Fruit fly (Drosophila melanogaster): ENCODE data around the gene Gagr.

- TF ChIP-seq CG10631 (GFP tag; optimal IDR thresholded peaks at IDR 0.05): no peak
- TF ChIP-seq CG6854 (GFP tag; optimal IDR thresholded peaks at IDR 0.05): no peak
- no peak for TF ChIP-seq Gug (GFP tag; IDR thresholded peaks at IDR 0.05)
- TF ChIP-seq Sox102F (GFP tag; optimal IDR thresholded peaks at IDR 0.05): no peak
- TF ChIP-seq cyc (GFP tag; optimal IDR thresholded peaks at IDR 0.05): no peak
- no peak for TF ChIP-seq Eip78C (GFP tag)
- no peak for TF ChIP-seq CG6792 (GFP tag; optimal IDR thresholded peaks at IDR 0.05)
- TF ChIP-seq salr (GFP tag; optimal IDR thresholded peaks at IDR 0.05): no peak
- TF ChIP-seq dac (GFP tag; optimal IDR thresholded peaks at IDR 0.05): no peak
- TF ChIP-seq pdm3 (GFP tag; optimal IDR thresholded peaks at IDR 0.05): no peak
- no peak for TF ChIP-seq Ets21C (GFP tag; optimal IDR thresholded peaks at IDR 0.05)
- TF ChIP-seq CG7368 (GFP tag; optimal IDR thresholded peaks at IDR 0.05): no peak
- no peak for TF ChIP-seq Lpt (GFP tag; optimal IDR thresholded peaks at IDR 0.05)
Observed at dm6 chr3L:16433556-16433955, 39.2 kb downstream of the Gagr start.

Measured in whole organism, prepupa.